Fruit fly (Drosophila melanogaster) whole organism, prepupa: ENCODE measurements around the gene Cyp4ae1.

ENCODE experiments used
- Blimp-1 ChIP-seq: fragments of 200-800 bp; sonication (Bioruptor generic); optimal IDR thresholded peaks from 3 replicates; lab custom pipeline; 2017; ENCODE audit warnings: missing biosample characterization, missing genetic modification characterization, mild to moderate bottlenecking, moderate library complexity, missing genetic modification reagents
- CG10631 ChIP-seq: fragments of 200-800 bp; sonication (Bioruptor generic); optimal IDR thresholded peaks from 2 replicates; lab custom pipeline; 2016; ENCODE audit warnings: missing biosample characterization, missing genetic modification characterization
- CG11762 ChIP-seq: fragments of 200-800 bp; sonication (Bioruptor generic); optimal IDR thresholded peaks from 3 replicates; lab custom pipeline; 2016; ENCODE audit warnings: missing biosample characterization, missing genetic modification characterization; ENCODE audit not compliant: insufficient read depth
- CG11902 ChIP-seq: fragments of 200-800 bp; sonication (Bioruptor generic); optimal IDR thresholded peaks from 3 replicates; lab custom pipeline; 2016; ENCODE audit warnings: missing biosample characterization, missing genetic modification characterization
- CG15336 ChIP-seq: fragments of 200-800 bp; sonication (Bioruptor generic); IDR thresholded peaks from 2 replicates; pipeline ENCODE4 v1.3.6; 2022; ENCODE audit warnings: missing biosample characterization, missing genetic modification characterization
- CG1621 ChIP-seq: fragments of 200-800 bp; sonication (Bioruptor generic); optimal IDR thresholded peaks from 3 replicates; lab custom pipeline; 2018; ENCODE audit warnings: missing biosample characterization, mild to moderate bottlenecking, missing genetic modification characterization
- CG16779 ChIP-seq: fragments of 200-800 bp; sonication (Bioruptor generic); optimal IDR thresholded peaks from 3 replicates; lab custom pipeline; 2017; ENCODE audit warnings: missing biosample characterization, mild to moderate bottlenecking, missing genetic modification characterization
- CG3032 ChIP-seq: fragments of 200-800 bp; optimal IDR thresholded peaks from 2 replicates; lab custom pipeline; 2019; ENCODE audit warnings: missing biosample characterization, mild to moderate bottlenecking, missing genetic modification characterization, moderate library complexity
- CG32006 ChIP-seq: fragments of 200-800 bp; sonication (Bioruptor generic); optimal IDR thresholded peaks from 3 replicates; lab custom pipeline; 2017; ENCODE audit warnings: missing biosample characterization, mild to moderate bottlenecking, missing genetic modification characterization
- CG34406 ChIP-seq: fragments of 200-800 bp; sonication (Bioruptor generic); optimal IDR thresholded peaks from 3 replicates; lab custom pipeline; 2016; ENCODE audit warnings: missing biosample characterization, missing genetic modification characterization
- CG3919 ChIP-seq: fragments of 200-800 bp; sonication (Bioruptor generic); optimal IDR thresholded peaks from 3 replicates; lab custom pipeline; 2016; ENCODE audit warnings: missing biosample characterization, missing genetic modification characterization
- CG4318 ChIP-seq: fragments of 200-800 bp; sonication (Bioruptor generic); optimal IDR thresholded peaks from 3 replicates; lab custom pipeline; 2017; ENCODE audit warnings: missing biosample characterization, mild to moderate bottlenecking, missing genetic modification characterization
- CG6276 ChIP-seq: fragments of 200-800 bp; sonication (Bioruptor generic); optimal IDR thresholded peaks from 2 replicates; lab custom pipeline; 2017; ENCODE audit warnings: missing biosample characterization, mild to moderate bottlenecking, missing genetic modification characterization
- CG6792 ChIP-seq: fragments of 200-800 bp; sonication (Bioruptor generic); optimal IDR thresholded peaks from 3 replicates; lab custom pipeline; 2016; ENCODE audit warnings: missing biosample characterization, missing genetic modification characterization
- CG6808 ChIP-seq: fragments of 200-800 bp; sonication (Bioruptor generic); optimal IDR thresholded peaks from 3 replicates; lab custom pipeline; 2017; ENCODE audit warnings: missing biosample characterization, missing genetic modification characterization, mild to moderate bottlenecking, moderate library complexity, missing genetic modification reagents
- CG6854 ChIP-seq: fragments of 200-800 bp; sonication (Bioruptor generic); optimal IDR thresholded peaks from 2 replicates; lab custom pipeline; 2017; ENCODE audit warnings: missing biosample characterization, mild to moderate bottlenecking, missing genetic modification characterization
- CG7368 ChIP-seq: fragments of 200-800 bp; sonication (Bioruptor generic); optimal IDR thresholded peaks from 3 replicates; lab custom pipeline; 2016; ENCODE audit warnings: missing biosample characterization, missing genetic modification characterization
- CG8119 ChIP-seq: fragments of 200-800 bp; sonication (Bioruptor generic); IDR thresholded peaks from 3 replicates; pipeline ENCODE4 v1.3.6; 2022; ENCODE audit warnings: missing biosample characterization, missing genetic modification characterization
- CG8319 ChIP-seq: fragments of 200-800 bp; sonication (Bioruptor generic); optimal IDR thresholded peaks from 3 replicates; lab custom pipeline; 2016; ENCODE audit warnings: missing biosample characterization, missing genetic modification characterization
- CG8632 ChIP-seq: fragments of 200-800 bp; sonication (Bioruptor generic); optimal IDR thresholded peaks from 3 replicates; lab custom pipeline; 2016; ENCODE audit warnings: missing biosample characterization, missing genetic modification characterization
- CG9139 ChIP-seq: fragments of 200-800 bp; sonication (Bioruptor generic); optimal IDR thresholded peaks from 3 replicates; lab custom pipeline; 2017; ENCODE audit warnings: missing biosample characterization, mild to moderate bottlenecking, missing genetic modification characterization
- Eip75B ChIP-seq: fragments of 200-800 bp; sonication (Bioruptor generic); optimal IDR thresholded peaks from 3 replicates; lab custom pipeline; 2016; ENCODE audit warnings: missing biosample characterization, missing genetic modification characterization
- Eip78C ChIP-seq: fragments of 200-800 bp; sonication (Bioruptor generic); peaks from one replicate; lab custom pipeline; 2016; ENCODE audit warnings: missing biosample characterization, missing genetic modification characterization
- Eip93F ChIP-seq: fragments of 200-800 bp; sonication (Bioruptor generic); optimal IDR thresholded peaks from 2 replicates; lab custom pipeline; 2016; ENCODE audit warnings: missing biosample characterization, mild to moderate bottlenecking, missing genetic modification characterization
- Gug ChIP-seq: fragments of 200-800 bp; sonication (Bioruptor generic); IDR thresholded peaks from 2 replicates; pipeline ENCODE4 v1.3.6; 2022; ENCODE audit warnings: missing biosample characterization, missing genetic modification characterization
- Hr38 ChIP-seq: sonication (Bioruptor generic); optimal IDR thresholded peaks from 2 replicates; lab custom pipeline; 2016; ENCODE audit warnings: missing biosample characterization, missing genetic modification characterization
- Hr39 ChIP-seq: fragments of 200-800 bp; sonication (Bioruptor generic); optimal IDR thresholded peaks from 2 replicates; lab custom pipeline; 2016; ENCODE audit warnings: missing biosample characterization, missing genetic modification characterization
- Hr4 ChIP-seq: fragments of 200-800 bp; sonication (Bioruptor generic); optimal IDR thresholded peaks from 3 replicates; lab custom pipeline; 2016; ENCODE audit warnings: missing biosample characterization, missing genetic modification characterization
- Lpt ChIP-seq: fragments of 200-800 bp; sonication (Bioruptor generic); optimal IDR thresholded peaks from 3 replicates; lab custom pipeline; 2016; ENCODE audit warnings: missing biosample characterization, missing genetic modification characterization
- OdsH ChIP-seq: fragments of 200-800 bp; sonication (Bioruptor generic); optimal IDR thresholded peaks from 3 replicates; lab custom pipeline; 2016; ENCODE audit warnings: missing biosample characterization, missing genetic modification characterization
- Sox14 ChIP-seq: fragments of 200-800 bp; sonication (Bioruptor generic); optimal IDR thresholded peaks from 3 replicates; lab custom pipeline; 2016; ENCODE audit warnings: missing biosample characterization, missing genetic modification characterization
- Sox15 ChIP-seq: fragments of 200-800 bp; sonication (Bioruptor generic); optimal IDR thresholded peaks from 3 replicates; lab custom pipeline; 2016; ENCODE audit warnings: missing biosample characterization, missing genetic modification characterization
- achi ChIP-seq: fragments of 200-800 bp; sonication (Bioruptor generic); optimal IDR thresholded peaks from 3 replicates; lab custom pipeline; 2016; ENCODE audit warnings: missing biosample characterization, missing genetic modification characterization
- acj6 ChIP-seq: fragments of 200-800 bp; sonication (Bioruptor generic); optimal IDR thresholded peaks from 3 replicates; lab custom pipeline; 2016; ENCODE audit warnings: missing biosample characterization, missing genetic modification characterization
- cyc ChIP-seq: fragments of 200-800 bp; sonication (Bioruptor generic); optimal IDR thresholded peaks from 3 replicates; lab custom pipeline; 2016; ENCODE audit warnings: missing biosample characterization, missing genetic modification characterization
- dsx ChIP-seq: fragments of 200-800 bp; optimal IDR thresholded peaks from 3 replicates; lab custom pipeline; 2019; ENCODE audit warnings: missing biosample characterization, mild to moderate bottlenecking, missing genetic modification characterization, moderate library complexity; ENCODE audit not compliant: poor library complexity, severe bottlenecking
- eg ChIP-seq: fragments of 200-800 bp; sonication (Bioruptor generic); IDR thresholded peaks from 3 replicates; pipeline ENCODE4 v1.3.6; 2022; ENCODE audit warnings: missing biosample characterization, missing genetic modification characterization
- esn ChIP-seq: fragments of 200-800 bp; sonication (Bioruptor generic); optimal IDR thresholded peaks from 2 replicates; lab custom pipeline; 2016; ENCODE audit warnings: missing biosample characterization, mild to moderate bottlenecking, missing genetic modification characterization, moderate library complexity
- fd59A ChIP-seq: fragments of 200-800 bp; sonication (Bioruptor generic); optimal IDR thresholded peaks from 2 replicates; lab custom pipeline; 2017; ENCODE audit warnings: missing biosample characterization, mild to moderate bottlenecking, missing genetic modification characterization, missing genetic modification reagents
- fd85E ChIP-seq: fragments of 200-800 bp; sonication (Bioruptor generic); optimal IDR thresholded peaks from 3 replicates; lab custom pipeline; 2016; ENCODE audit warnings: missing biosample characterization, missing genetic modification characterization
- fkh ChIP-seq: fragments of 200-800 bp; sonication (Bioruptor generic); optimal IDR thresholded peaks from 3 replicates; lab custom pipeline; 2017; ENCODE audit warnings: missing biosample characterization, mild to moderate bottlenecking, missing genetic modification characterization, moderate library complexity
- lz ChIP-seq: fragments of 200-800 bp; sonication (Bioruptor generic); optimal IDR thresholded peaks from 3 replicates; lab custom pipeline; 2016; ENCODE audit warnings: missing biosample characterization, missing genetic modification characterization
- net ChIP-seq: fragments of 200-800 bp; sonication (Bioruptor generic); optimal IDR thresholded peaks from 3 replicates; lab custom pipeline; 2016; ENCODE audit warnings: missing biosample characterization, missing genetic modification characterization
- pdm3 ChIP-seq: fragments of 200-800 bp; sonication (Bioruptor generic); optimal IDR thresholded peaks from 3 replicates; lab custom pipeline; 2016; ENCODE audit warnings: missing biosample characterization, missing genetic modification characterization
- spab ChIP-seq: fragments of 200-800 bp; sonication (Bioruptor generic); optimal IDR thresholded peaks from 2 replicates; lab custom pipeline; 2017; ENCODE audit warnings: missing biosample characterization, mild to moderate bottlenecking, missing genetic modification characterization, missing genetic modification reagents
- vri ChIP-seq: fragments of 200-800 bp; sonication (Bioruptor generic); optimal IDR thresholded peaks from 3 replicates; lab custom pipeline; 2016; ENCODE audit warnings: missing biosample characterization, mild to moderate bottlenecking, missing genetic modification characterization

The Cyp4ae1 gene

DNA sequence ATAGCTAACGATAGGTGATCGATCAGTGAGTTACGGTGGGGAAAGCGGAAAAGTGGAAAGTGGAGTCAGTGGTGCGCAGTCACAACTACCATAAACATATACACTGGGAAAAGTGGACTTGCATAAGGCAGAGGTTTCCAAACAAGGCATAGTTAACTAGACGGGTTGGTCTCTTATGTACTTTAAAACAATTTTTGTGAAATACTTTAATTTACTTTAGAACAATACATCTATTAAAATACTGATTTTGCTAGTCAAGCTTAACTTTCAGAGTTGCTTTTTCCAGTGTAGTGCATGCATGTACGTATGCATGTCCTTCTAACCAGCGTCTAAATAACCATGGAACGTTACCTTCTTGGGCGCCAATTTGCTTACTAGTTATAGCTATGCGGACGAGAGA lies 41.1 kb downstream of the Cyp4ae1 start (continued):
- no peak for TF ChIP-seq CG6792 (GFP tag; lab: Kevin White, UChicago)
- peak; percentile 3 for TF ChIP-seq Sox14 (GFP tag; lab: Kevin White, UChicago)
- no peak for TF ChIP-seq net (GFP tag; lab: Kevin White, UChicago)
- peak; percentile 76 for TF ChIP-seq CG32006
- peak; percentile 9 for TF ChIP-seq CG10631 (GFP tag; lab: Kevin White, UChicago)

DNA sequence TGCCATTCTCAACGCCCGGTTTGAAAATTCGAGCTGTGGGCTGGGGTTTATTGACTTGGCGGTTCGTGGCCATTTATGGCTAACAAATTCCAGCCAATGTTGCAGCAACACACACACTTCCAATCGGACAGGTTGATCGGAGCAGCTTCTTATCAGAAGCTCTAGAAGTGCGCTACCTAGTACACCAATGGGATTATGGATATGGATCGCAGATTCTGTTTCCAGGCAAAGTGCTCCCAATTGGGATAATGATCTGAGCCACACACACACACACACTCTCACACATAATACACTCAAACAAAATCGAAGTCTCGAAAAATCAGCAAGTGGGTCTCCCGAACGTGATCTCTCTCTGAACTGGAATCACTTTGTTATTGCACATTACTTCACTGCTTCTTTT lies 42.8 kb downstream of the Cyp4ae1 start:
- TF ChIP-seq lz (GFP tag; lab: Kevin White, UChicago) (no peak), fkh (no peak), Hr38 (GFP tag; lab: Kevin White, UChicago) (no peak)

DNA sequence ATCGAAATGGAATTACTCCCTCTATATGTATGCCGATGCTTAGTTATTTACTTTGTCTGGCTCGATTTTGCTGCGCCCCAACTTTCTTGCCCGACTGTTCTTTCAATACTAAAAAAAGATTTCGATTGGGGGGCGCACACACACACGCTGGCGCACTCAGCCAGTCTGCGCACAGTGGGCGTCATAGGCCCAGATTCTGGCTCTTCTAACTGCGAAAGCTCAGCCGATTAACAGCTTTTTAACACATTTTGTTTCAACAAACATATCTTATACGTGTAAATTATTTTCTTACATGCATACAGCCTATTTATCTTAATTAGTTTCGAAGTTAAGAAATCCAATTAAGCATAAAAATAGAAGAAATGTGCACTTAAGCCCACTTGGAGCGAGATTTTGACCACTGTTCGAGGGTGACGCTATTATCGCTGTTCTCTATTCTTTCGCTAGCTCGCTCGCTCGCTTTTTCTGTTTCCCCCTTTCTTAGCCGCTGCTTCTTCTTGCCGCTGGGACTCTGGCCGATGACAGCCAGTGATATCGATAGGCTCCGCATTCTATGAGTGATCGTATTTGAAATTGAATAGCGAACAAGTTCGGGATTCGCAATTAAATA lies 43.5 kb downstream of the Cyp4ae1 start, which contains the start of gene Vinc:
Gene Vinc, minus strand, starts transcription at position 387 of the 610 bp plus-strand sequence.
- TF ChIP-seq Lpt, result peak; percentile 70
- TF ChIP-seq vri (GFP tag; lab: Kevin White, UChicago), result peak; percentile 56
- peak; percentile 78 for TF ChIP-seq CG32006
- peak; percentile 89 for TF ChIP-seq net (GFP tag; lab: Kevin White, UChicago)
- TF ChIP-seq CG9139 (GFP tag; lab: Kevin White, UChicago), result peak; percentile 75
- TF ChIP-seq pdm3 (GFP tag; lab: Kevin White, UChicago), result no peak
- peak; percentile 79 for TF ChIP-seq CG11902 (GFP tag; lab: Kevin White, UChicago)
- TF ChIP-seq fd85E, result no peak
- TF ChIP-seq CG7368 (GFP tag; lab: Kevin White, UChicago), result peak; percentile 93
- TF ChIP-seq fkh, result peak; percentile 95
- peak; percentile 79 for TF ChIP-seq Hr39 (GFP tag; lab: Kevin White, UChicago)
- no peak for TF ChIP-seq Hr38 (GFP tag; lab: Kevin White, UChicago)
- TF ChIP-seq CG1621, result peak; percentile 73
- TF ChIP-seq Hr4 (GFP tag; lab: Kevin White, UChicago), result no peak
- peak; percentile 73 for TF ChIP-seq CG34406 (GFP tag; lab: Kevin White, UChicago)
- peak; percentile 92 for TF ChIP-seq CG3032 (tag; lab: Kevin White, UChicago)
- peak; percentile 80 for TF ChIP-seq CG6854 (GFP tag; lab: Kevin White, UChicago)
- peak; percentile 69 for TF ChIP-seq fd59A (GFP tag; lab: Kevin White, UChicago)
- peak; percentile 91 for TF ChIP-seq CG16779 (tag; lab: Kevin White, UChicago)
- peak; percentile 82 for TF ChIP-seq Sox14 (GFP tag; lab: Kevin White, UChicago)
- TF ChIP-seq CG6808, result peak; percentile 93
- TF ChIP-seq esn (GFP tag; lab: Kevin White, UChicago), result peak; percentile 84
- peak; percentile 97 for TF ChIP-seq Eip78C (GFP tag; lab: Kevin White, UChicago)
- no peak for TF ChIP-seq CG10631 (GFP tag; lab: Kevin White, UChicago)
- peak; percentile 90 for TF ChIP-seq CG3919
- peak; percentile 86 for TF ChIP-seq eg
- TF ChIP-seq CG11762 (GFP tag; lab: Kevin White, UChicago), result peak; percentile 91
- peak; percentile 67 for TF ChIP-seq Sox15 (GFP tag; lab: Kevin White, UChicago)
- peak; percentile 82 for TF ChIP-seq Gug (GFP tag; lab: Robert Waterston, UW)
- TF ChIP-seq CG15336 (GFP tag; lab: Robert Waterston, UW), result peak; percentile 77
- peak; percentile 84 for TF ChIP-seq CG8119
- TF ChIP-seq achi (GFP tag; lab: Kevin White, UChicago), result no peak
- TF ChIP-seq lz (GFP tag; lab: Kevin White, UChicago), result peak; percentile 77
- TF ChIP-seq dsx (GFP tag; lab: Kevin White, UChicago), result peak; percentile 89
- peak; percentile 85 for TF ChIP-seq CG8319
- peak; percentile 88 for TF ChIP-seq cyc (GFP tag; lab: Kevin White, UChicago)
- peak; percentile 87 for TF ChIP-seq spab (GFP tag; lab: Kevin White, UChicago)
- peak; percentile 91 for TF ChIP-seq CG6276
- peak; percentile 71 for TF ChIP-seq Blimp-1
- TF ChIP-seq CG4318 (GFP tag; lab: Kevin White, UChicago), result no peak
- TF ChIP-seq Eip75B (GFP tag; lab: Kevin White, UChicago), result peak; percentile 94
- no peak for TF ChIP-seq OdsH
- peak; percentile 84 for TF ChIP-seq CG8632 (GFP tag; lab: Kevin White, UChicago)
- TF ChIP-seq Eip93F, result peak; percentile 85
- peak; percentile 81 for TF ChIP-seq CG6792 (GFP tag; lab: Kevin White, UChicago)
- no peak for TF ChIP-seq acj6 (GFP tag; lab: Kevin White, UChicago)
